Worm (Caenorhabditis elegans) whole organism, mixed stage, embryonic: ENCODE results near the gene tag-280.

Experiments
- bed-3 ChIP-seq: fragments of 200-800 bp; sonication (Bioruptor generic); optimal IDR thresholded peaks from 3 replicates; lab custom pipeline; 2018; ENCODE audit warnings: mild to moderate bottlenecking, missing genetic modification characterization, moderate library complexity, missing compliant biosample characterization
- blmp-1 ChIP-seq: fragments of 150-350 bp; optimal IDR thresholded peaks from 2 replicates; lab custom pipeline; 2014; ENCODE audit warnings: missing biosample characterization, missing genetic modification characterization
- ceh-39 ChIP-seq: fragments of 150-350 bp; optimal IDR thresholded peaks from 2 replicates; lab custom pipeline; 2014; ENCODE audit warnings: missing biosample characterization, missing genetic modification characterization
- ceh-43 ChIP-seq: fragments of 200-800 bp; sonication (Bioruptor generic); optimal IDR thresholded peaks from 2 replicates; lab custom pipeline; 2018; ENCODE audit warnings: mild to moderate bottlenecking, missing genetic modification characterization, moderate library complexity, missing compliant biosample characterization
- ceh-83 ChIP-seq: fragments of 200-800 bp; sonication (Bioruptor generic); optimal IDR thresholded peaks from 2 replicates; lab custom pipeline; 2018; ENCODE audit warnings: mild to moderate bottlenecking, missing genetic modification characterization, missing compliant biosample characterization
- cnd-1 ChIP-seq: fragments of 200-800 bp; sonication (Bioruptor generic); optimal IDR thresholded peaks from 2 replicates; lab custom pipeline; 2018; ENCODE audit warnings: mild to moderate bottlenecking, missing genetic modification characterization, missing compliant biosample characterization
- drap-1 ChIP-seq: fragments of 200-800 bp; sonication (Bioruptor generic); optimal IDR thresholded peaks from 3 replicates; lab custom pipeline; 2018; ENCODE audit warnings: mild to moderate bottlenecking, missing genetic modification characterization, missing compliant biosample characterization
- elt-1 ChIP-seq: sonication (generic microtip); optimal IDR thresholded peaks from 2 replicates; lab custom pipeline; 2017; ENCODE audit warnings: missing genetic modification characterization, mild to moderate bottlenecking, missing compliant biosample characterization, antibody characterized with exemption, moderate library complexity, borderline replicate concordance; ENCODE audit not compliant: insufficient read depth
- elt-3 ChIP-seq: fragments of 150-350 bp; optimal IDR thresholded peaks from 2 replicates; lab custom pipeline; 2014; ENCODE audit warnings: missing biosample characterization, missing genetic modification characterization
- flh-1 ChIP-seq: fragments of 200-800 bp; sonication (Bioruptor generic); optimal IDR thresholded peaks from 2 replicates; lab custom pipeline; 2018; ENCODE audit warnings: mild to moderate bottlenecking, missing genetic modification characterization, moderate library complexity, missing compliant biosample characterization
- ham-2 ChIP-seq: fragments of 200-800 bp; sonication (Bioruptor generic); optimal IDR thresholded peaks from 2 replicates; lab custom pipeline; 2018; ENCODE audit warnings: mild to moderate bottlenecking, missing genetic modification characterization, missing compliant biosample characterization
- hlh-1 ChIP-seq: fragments of 150-350 bp; optimal IDR thresholded peaks from 2 replicates; lab custom pipeline; 2014; ENCODE audit warnings: missing biosample characterization, missing genetic modification reagents, missing genetic modification characterization
- lin-13 ChIP-seq: fragments of 150-350 bp; optimal IDR thresholded peaks from 2 replicates; lab custom pipeline; 2014; ENCODE audit warnings: missing biosample characterization, missing genetic modification characterization
- lin-32 ChIP-seq: fragments of 200-800 bp; sonication (Bioruptor generic); optimal IDR thresholded peaks from 2 replicates; lab custom pipeline; 2018; ENCODE audit warnings: mild to moderate bottlenecking, missing genetic modification characterization, missing compliant biosample characterization
- lsy-2 ChIP-seq: fragments of 150-350 bp; optimal IDR thresholded peaks from 2 replicates; lab custom pipeline; 2014; ENCODE audit warnings: missing biosample characterization, missing genetic modification characterization
- mep-1 ChIP-seq: fragments of 150-350 bp; optimal IDR thresholded peaks from 2 replicates; lab custom pipeline; 2017; ENCODE audit warnings: missing biosample characterization, missing genetic modification reagents, missing genetic modification characterization, inconsistent platforms
- mls-2 ChIP-seq: sonication (generic microtip); optimal IDR thresholded peaks from 2 replicates; lab custom pipeline; 2016; ENCODE audit warnings: mild to moderate bottlenecking, missing genetic modification characterization, moderate library complexity, missing compliant biosample characterization
- nhr-12 ChIP-seq: fragments of 150-350 bp; optimal IDR thresholded peaks from 2 replicates; lab custom pipeline; 2014; ENCODE audit warnings: missing biosample characterization, missing genetic modification characterization
- nhr-2 ChIP-seq: fragments of 150-350 bp; optimal IDR thresholded peaks from 2 replicates; lab custom pipeline; 2014; ENCODE audit warnings: missing biosample characterization, missing genetic modification characterization
- nhr-28 ChIP-seq: fragments of 150-350 bp; optimal IDR thresholded peaks from 2 replicates; lab custom pipeline; 2014; ENCODE audit warnings: missing biosample characterization, missing genetic modification characterization
- nhr-76 ChIP-seq: sonication (generic microtip); optimal IDR thresholded peaks from 2 replicates; lab custom pipeline; 2017; ENCODE audit warnings: missing biosample characterization, missing genetic modification characterization
- pha-4 ChIP-seq: fragments of 150-350 bp; optimal IDR thresholded peaks from 2 replicates; lab custom pipeline; 2018; ENCODE audit warnings: missing biosample characterization, missing genetic modification reagents, missing genetic modification characterization
- sem-2 ChIP-seq: fragments of 200-800 bp; sonication (Bioruptor generic); optimal IDR thresholded peaks from 2 replicates; lab custom pipeline; 2018; ENCODE audit warnings: mild to moderate bottlenecking, missing genetic modification characterization, missing compliant biosample characterization
- unc-39 ChIP-seq: fragments of 150-350 bp; optimal IDR thresholded peaks from 2 replicates; lab custom pipeline; 2014; ENCODE audit warnings: missing biosample characterization, missing genetic modification characterization
- unc-62 ChIP-seq: fragments of 150-350 bp; optimal IDR thresholded peaks from 2 replicates; lab custom pipeline; 2014; ENCODE audit warnings: missing biosample characterization, missing genetic modification reagents, missing genetic modification characterization
- zip-8 ChIP-seq: fragments of 150-350 bp; optimal IDR thresholded peaks from 2 replicates; lab custom pipeline; 2014; ENCODE audit warnings: missing biosample characterization, missing genetic modification characterization

Gene tag-280

ce11 chrII:12481645-12482044 is 21.2 kb downstream of the tag-280 start:
- TF ChIP-seq nhr-28 (tag; lab: Kevin White, UChicago) (no peak), lin-32 (no peak), drap-1 (GFP tag; lab: Kevin White, UChicago) (no peak), elt-1 (tag; lab: Kevin White, UChicago) (no peak), unc-62 (GFP tag; lab: Kevin White, UChicago) (no peak), ceh-43 (GFP tag; lab: Kevin White, UChicago) (no peak), bed-3 (GFP tag; lab: Kevin White, UChicago) (no peak), pha-4 (tag; lab: Kevin White, UChicago) (no peak), sem-2 (no peak), ham-2 (GFP tag; lab: Kevin White, UChicago) (no peak), lin-13 (no peak), nhr-2 (tag; lab: Kevin White, UChicago) (no peak), mep-1 (tag; lab: Kevin White, UChicago) (no peak), flh-1 (GFP tag; lab: Kevin White, UChicago) (no peak), unc-39 (tag; lab: Kevin White, UChicago) (no peak), ceh-83 (no peak), nhr-76 (tag; lab: Kevin White, UChicago) (no peak), mls-2 (no peak)
- TF ChIP-seq, all 35 proteins: peak for 0

- peak; percentile 44 for TF ChIP-seq zip-8 (tag; lab: Kevin White, UChicago)
- TF ChIP-seq unc-39 (tag; lab: Kevin White, UChicago), result no peak
- no peak for TF ChIP-seq nhr-12 (tag; lab: Kevin White, UChicago)
- TF ChIP-seq unc-62 (GFP tag; lab: Kevin White, UChicago), result no peak
Measured at ce11 chrII:12482622-12483021, 22.2 kb downstream of the tag-280 start, which contains the start of gene fbxb-102. Gene fbxb-102 (plus strand): TSS chrII:12482922.

- TF ChIP-seq nhr-12 (tag; lab: Kevin White, UChicago), result no peak
Measured at ce11 chrII:12485060-12485459, 24.6 kb downstream of the tag-280 start, which contains the start of gene F15A4.10. Gene F15A4.10 (minus strand): TSS chrII:12485160.

- no peak for TF ChIP-seq mep-1 (tag; lab: Kevin White, UChicago)
- TF ChIP-seq hlh-1, result no peak
- no peak for TF ChIP-seq mls-2
- no peak for TF ChIP-seq cnd-1
- no peak for TF ChIP-seq elt-3 (tag; lab: Kevin White, UChicago)
- no peak for TF ChIP-seq unc-62 (GFP tag; lab: Kevin White, UChicago)
- TF ChIP-seq drap-1 (GFP tag; lab: Kevin White, UChicago), result no peak
Measured at ce11 chrII:12488810-12489209, 28.4 kb downstream of the tag-280 start.

ce11 chrII:12489903-12490302 is 29.5 kb downstream of the tag-280 start, which contains the start of gene T21B4.15:
Gene T21B4.15 (plus strand): TSS chrII:12490203.
- TF ChIP-seq elt-3 (tag; lab: Kevin White, UChicago), result no peak
- no peak for TF ChIP-seq nhr-2 (tag; lab: Kevin White, UChicago)
- TF ChIP-seq cnd-1, result no peak
- no peak for TF ChIP-seq mep-1 (tag; lab: Kevin White, UChicago)
- no peak for TF ChIP-seq ham-2 (GFP tag; lab: Kevin White, UChicago)
- TF ChIP-seq mls-2, result no peak
- no peak for TF ChIP-seq ceh-83
- TF ChIP-seq nhr-76 (tag; lab: Kevin White, UChicago), result no peak
- TF ChIP-seq nhr-28 (tag; lab: Kevin White, UChicago), result no peak
- TF ChIP-seq lin-13, result no peak

ce11 chrII:12491936-12492335 is 31.5 kb downstream of the tag-280 start, which contains the start of gene srz-6:
Gene srz-6 (plus strand): TSS chrII:12492236.
- TF ChIP-seq lin-13 (no peak), unc-39 (tag; lab: Kevin White, UChicago) (no peak), lsy-2 (tag; lab: Kevin White, UChicago) (no peak), sem-2 (no peak), ceh-83 (no peak), elt-3 (tag; lab: Kevin White, UChicago) (no peak), nhr-2 (tag; lab: Kevin White, UChicago) (no peak), blmp-1 (tag; lab: Kevin White, UChicago) (no peak), zip-8 (tag; lab: Kevin White, UChicago) (no peak), drap-1 (GFP tag; lab: Kevin White, UChicago) (no peak), mep-1 (tag; lab: Kevin White, UChicago) (no peak), elt-1 (tag; lab: Kevin White, UChicago) (no peak), ceh-39 (no peak)
